Worm (Caenorhabditis elegans) whole organism, L4/young adult: Measurements from ENCODE around the gene C09B8.3.

ENCODE experiments used
- W03F9.2 ChIP-seq: fragments of 150-350 bp; optimal IDR thresholded peaks from 2 replicates; lab custom pipeline; 2014; ENCODE audit warnings: missing biosample characterization, missing genetic modification characterization
- him-1 ChIP-seq: sonication (generic microtip); optimal IDR thresholded peaks from 2 replicates; lab custom pipeline; 2016; ENCODE audit warnings: missing genotype, missing genetic modification reagents, missing genetic modification characterization, missing compliant biosample characterization

- peak; percentile 31 for TF ChIP-seq him-1
- TF ChIP-seq W03F9.2: no peak
Measured at ce11 chrX:5981698-5982097, 28.8 kb downstream of the C09B8.3 start.
